Worm (Caenorhabditis elegans) whole organism, mixed stage, embryonic: ENCODE results near the gene F46B3.1.

Experiments
- mep-1 ChIP-seq: fragments of 150-350 bp; optimal IDR thresholded peaks from 2 replicates; lab custom pipeline; 2017; ENCODE audit warnings: missing biosample characterization, missing genetic modification reagents, missing genetic modification characterization, inconsistent platforms
- ztf-11 ChIP-seq: fragments of 150-350 bp; optimal IDR thresholded peaks from 2 replicates; lab custom pipeline; 2014; ENCODE audit warnings: missing biosample characterization, missing genetic modification characterization

ce11 chrV:20574872-20575271 lies 22.1 kb downstream of the F46B3.1 start:
- no peak for TF ChIP-seq ztf-11 (tag; lab: Kevin White, UChicago)
- no peak for TF ChIP-seq mep-1 (tag; lab: Kevin White, UChicago)
